Worm (Caenorhabditis elegans): ENCODE results near the gene ZK856.14.

ZK856.14 gene

ce11 chrV:10221317-10221716 lies 4.5 kb downstream of the ZK856.14 start, which contains the start of the genes fipr-5 and fipr-9:
TSS of gene fipr-5 (minus strand) at chrV:10221417.
TSS of gene fipr-9 (plus strand) at chrV:10221662.
- TF ChIP-seq lin-11 (tag; optimal IDR thresholded peaks at IDR 0.05), result no peak
- no peak for TF ChIP-seq mab-5 (tag; optimal IDR thresholded peaks at IDR 0.05)
- no peak for TF ChIP-seq peb-1 (tag; optimal IDR thresholded peaks at IDR 0.05)
- no peak for TF ChIP-seq crh-2 (tag; optimal IDR thresholded peaks at IDR 0.05)
- no peak for TF ChIP-seq F13H6.1 (tag; optimal IDR thresholded peaks at IDR 0.05)
- no peak for TF ChIP-seq snpc-4 (tag; optimal IDR thresholded peaks at IDR 0.05)
- TF ChIP-seq lin-39 (tag; optimal IDR thresholded peaks at IDR 0.05), result no peak
- no peak for TF ChIP-seq nhr-237 (tag; optimal IDR thresholded peaks at IDR 0.05)
- no peak for TF ChIP-seq elt-3 (tag; optimal IDR thresholded peaks at IDR 0.05)
- no peak for TF ChIP-seq elt-1 (tag; optimal IDR thresholded peaks at IDR 0.05)
- TF ChIP-seq mdl-1 (tag; optimal IDR thresholded peaks at IDR 0.05), result no peak
- no peak for TF ChIP-seq nhr-21 (tag; optimal IDR thresholded peaks at IDR 0.05)
- TF ChIP-seq alr-1 (tag; optimal IDR thresholded peaks at IDR 0.05), result no peak
- TF ChIP-seq egl-27 (tag; optimal IDR thresholded peaks at IDR 0.05), result no peak
- no peak for TF ChIP-seq ztf-4 (tag; optimal IDR thresholded peaks at IDR 0.05)
- no peak for TF ChIP-seq nhr-11 (tag; optimal IDR thresholded peaks at IDR 0.05)
- TF ChIP-seq ztf-11 (tag; optimal IDR thresholded peaks at IDR 0.05), result no peak
- no peak for TF ChIP-seq dmd-4 (tag; optimal IDR thresholded peaks at IDR 0.05)
- TF ChIP-seq unc-39 (tag; optimal IDR thresholded peaks at IDR 0.05), result no peak

ce11 chrV:10222007-10222406 lies 5.2 kb downstream of the ZK856.14 start, which contains the start of gene C12D8.20:
TSS of gene C12D8.20 (plus strand) at chrV:10222307.
- TF ChIP-seq zag-1 (tag; optimal IDR thresholded peaks at IDR 0.05) (no peak), lin-39 (tag; optimal IDR thresholded peaks at IDR 0.05) (no peak), ceh-16 (tag; optimal IDR thresholded peaks at IDR 0.05) (no peak), skn-1 (tag; optimal IDR thresholded peaks at IDR 0.05) (no peak), snpc-4 (tag; optimal IDR thresholded peaks at IDR 0.05) (no peak)

- TF ChIP-seq skn-1 (tag; optimal IDR thresholded peaks at IDR 0.05) (no peak), fos-1 (tag; optimal IDR thresholded peaks at IDR 0.05) (peak; percentile 60), ZK546.5 (tag; optimal IDR thresholded peaks at IDR 0.05) (no peak), mbf-1 (tag; optimal IDR thresholded peaks at IDR 0.05) (no peak), lin-39 (tag; optimal IDR thresholded peaks at IDR 0.05) (no peak), R02D3.7 (tag; optimal IDR thresholded peaks at IDR 0.05) (no peak), unc-62 (GFP tag; optimal IDR thresholded peaks at IDR 0.05) (no peak), nhr-6 (tag; optimal IDR thresholded peaks at IDR 0.05) (no peak), ztf-11 (tag; optimal IDR thresholded peaks at IDR 0.05) (no peak)
Observed at ce11 chrV:10224619-10225018, 7.8 kb downstream of the ZK856.14 start.

ce11 chrV:10225610-10226009 lies 8.8 kb downstream of the ZK856.14 start, which contains the start of gene daf-36:
TSS of gene daf-36 (minus strand) at chrV:10225710.
- no peak for TF ChIP-seq Y55F3AM.14 (GFP tag; optimal IDR thresholded peaks at IDR 0.05)
- no peak for TF ChIP-seq ama-1 (optimal IDR thresholded peaks at IDR 0.05)
- no peak for TF ChIP-seq lin-39 (tag; optimal IDR thresholded peaks at IDR 0.05)
- no peak for TF ChIP-seq gmeb-1 (tag; optimal IDR thresholded peaks at IDR 0.05)
- TF ChIP-seq fos-1 (tag; optimal IDR thresholded peaks at IDR 0.05), result peak; percentile 62
- no peak for TF ChIP-seq unc-39 (tag; optimal IDR thresholded peaks at IDR 0.05)
- no peak for TF ChIP-seq elt-3 (tag; optimal IDR thresholded peaks at IDR 0.05)

- TF ChIP-seq lin-39 (tag; optimal IDR thresholded peaks at IDR 0.05), result no peak
- no peak for TF ChIP-seq sma-9 (GFP tag; optimal IDR thresholded peaks at IDR 0.05)
- TF ChIP-seq sma-9 (tag; optimal IDR thresholded peaks at IDR 0.05), result no peak
- TF ChIP-seq C34F6.9 (tag; optimal IDR thresholded peaks at IDR 0.05), result no peak
- TF ChIP-seq mab-5 (tag; optimal IDR thresholded peaks at IDR 0.05), result no peak
- no peak for TF ChIP-seq fos-1 (tag; optimal IDR thresholded peaks at IDR 0.05)
- TF ChIP-seq nhr-77 (tag; optimal IDR thresholded peaks at IDR 0.05), result no peak
- TF ChIP-seq mbf-1 (tag; optimal IDR thresholded peaks at IDR 0.05), result no peak
Observed at ce11 chrV:10227333-10227732, 10.5 kb downstream of the ZK856.14 start, which contains the start of gene ttr-19. TSS of gene ttr-19 (minus strand) at chrV:10227433.

ce11 chrV:10228360-10228759 lies 11.5 kb downstream of the ZK856.14 start, which contains the start of gene fipr-4:
TSS of gene fipr-4 (minus strand) at chrV:10228460.
- TF ChIP-seq F13H6.1 (tag; optimal IDR thresholded peaks at IDR 0.05), result peak; percentile 9
- no peak for TF ChIP-seq nhr-237 (tag; optimal IDR thresholded peaks at IDR 0.05)

All from whole organism, L2 larva.